Fruit fly (Drosophila melanogaster) whole organism, pupa: ENCODE data around the gene Rtca.

ENCODE experiments used
- CG10348 ChIP-seq: fragments of 200-800 bp; sonication (Bioruptor generic); IDR thresholded peaks from 2 replicates; pipeline ENCODE4 v1.3.6; 2022; ENCODE audit warnings: missing biosample characterization, missing genetic modification characterization
- CG12605 ChIP-seq: fragments of 200-800 bp; sonication (Bioruptor generic); IDR thresholded peaks from 2 replicates; pipeline ENCODE4 v1.3.6; 2022; ENCODE audit warnings: missing biosample characterization, missing genetic modification characterization
- CG13204 ChIP-seq: fragments of 200-800 bp; sonication (Bioruptor generic); optimal IDR thresholded peaks from 2 replicates; lab custom pipeline; 2018; ENCODE audit warnings: missing biosample characterization, mild to moderate bottlenecking, missing genetic modification characterization, moderate library complexity
- CG14655 ChIP-seq: fragments of 200-800 bp; sonication (Bioruptor generic); optimal IDR thresholded peaks from 3 replicates; lab custom pipeline; 2017; ENCODE audit warnings: mild to moderate bottlenecking, missing biosample characterization, missing genetic modification reagents, missing genetic modification characterization
- CG15710 ChIP-seq: fragments of 200-800 bp; sonication (Bioruptor generic); optimal IDR thresholded peaks from 2 replicates; lab custom pipeline; 2018; ENCODE audit warnings: missing biosample characterization, mild to moderate bottlenecking, missing genetic modification characterization, moderate library complexity
- CG17806 ChIP-seq: fragments of 200-800 bp; sonication (Bioruptor generic); optimal IDR thresholded peaks from 2 replicates; lab custom pipeline; 2018; ENCODE audit warnings: missing biosample characterization, mild to moderate bottlenecking, missing genetic modification characterization, moderate library complexity
- CG32121 ChIP-seq: fragments of 200-800 bp; sonication (Bioruptor generic); IDR thresholded peaks from 2 replicates; pipeline ENCODE4 v1.3.6; 2022; ENCODE audit warnings: missing biosample characterization, missing genetic modification characterization
- CG34367 ChIP-seq: fragments of 200-800 bp; sonication (Bioruptor generic); optimal IDR thresholded peaks from 2 replicates; lab custom pipeline; 2018; ENCODE audit warnings: missing biosample characterization, mild to moderate bottlenecking, missing genetic modification characterization
- CG4496 ChIP-seq: fragments of 200-800 bp; sonication (Bioruptor generic); IDR thresholded peaks from 3 replicates; pipeline ENCODE4 v1.3.6; 2022; ENCODE audit warnings: missing biosample characterization, missing genetic modification characterization
- CG8159 ChIP-seq: fragments of 200-800 bp; sonication (Bioruptor generic); optimal IDR thresholded peaks from 3 replicates; lab custom pipeline; 2018; ENCODE audit warnings: missing biosample characterization, mild to moderate bottlenecking, missing genetic modification characterization, moderate library complexity
- CG8301 ChIP-seq: fragments of 200-800 bp; sonication (Bioruptor generic); optimal IDR thresholded peaks from 2 replicates; lab custom pipeline; 2018; ENCODE audit warnings: missing biosample characterization, mild to moderate bottlenecking, missing genetic modification characterization
- CG9948 ChIP-seq: fragments of 200-800 bp; sonication (Bioruptor generic); optimal IDR thresholded peaks from 2 replicates; lab custom pipeline; 2018; ENCODE audit warnings: missing biosample characterization, mild to moderate bottlenecking, missing genetic modification characterization, moderate library complexity
- D1 ChIP-seq: fragments of 200-800 bp; sonication (Bioruptor generic); optimal IDR thresholded peaks from 2 replicates; lab custom pipeline; 2018; ENCODE audit warnings: missing biosample characterization, mild to moderate bottlenecking, missing genetic modification characterization, moderate library complexity
- EcR ChIP-seq: fragments of 200-800 bp; sonication (Bioruptor generic); optimal IDR thresholded peaks from 3 replicates; lab custom pipeline; 2019; ENCODE audit warnings: missing biosample characterization, missing genetic modification characterization, mild to moderate bottlenecking, moderate library complexity, missing genetic modification reagents
- Ets98B ChIP-seq: fragments of 200-800 bp; sonication (Bioruptor generic); IDR thresholded peaks from 2 replicates; pipeline ENCODE4 v1.3.6; 2022; ENCODE audit warnings: missing biosample characterization, missing genetic modification characterization
- Pif1A ChIP-seq: fragments of 200-800 bp; sonication (Bioruptor generic); optimal IDR thresholded peaks from 3 replicates; lab custom pipeline; 2016; ENCODE audit warnings: missing biosample characterization, missing genetic modification characterization
- Pif1B ChIP-seq: fragments of 200-800 bp; sonication (Bioruptor generic); optimal IDR thresholded peaks from 3 replicates; lab custom pipeline; 2016; ENCODE audit warnings: missing biosample characterization, missing genetic modification characterization
- Snoo ChIP-seq: fragments of 200-800 bp; sonication (Bioruptor generic); optimal IDR thresholded peaks from 3 replicates; lab custom pipeline; 2017; ENCODE audit warnings: missing biosample characterization, mild to moderate bottlenecking, missing genetic modification characterization, inconsistent platforms
- fd96Ca ChIP-seq: fragments of 200-800 bp; sonication (Bioruptor generic); IDR thresholded peaks from 3 replicates; pipeline ENCODE4 v1.3.6; 2022; ENCODE audit warnings: missing biosample characterization, missing genetic modification characterization
- gl ChIP-seq: fragments of 200-800 bp; sonication (Bioruptor generic); optimal IDR thresholded peaks from 2 replicates; lab custom pipeline; 2018; ENCODE audit warnings: missing biosample characterization, mild to moderate bottlenecking, missing genetic modification characterization
- rn ChIP-seq: fragments of 200-800 bp; sonication (Bioruptor generic); IDR thresholded peaks from 2 replicates; pipeline ENCODE4 v1.3.6; 2022; ENCODE audit warnings: missing biosample characterization, missing genetic modification characterization

The Rtca gene

DNA sequence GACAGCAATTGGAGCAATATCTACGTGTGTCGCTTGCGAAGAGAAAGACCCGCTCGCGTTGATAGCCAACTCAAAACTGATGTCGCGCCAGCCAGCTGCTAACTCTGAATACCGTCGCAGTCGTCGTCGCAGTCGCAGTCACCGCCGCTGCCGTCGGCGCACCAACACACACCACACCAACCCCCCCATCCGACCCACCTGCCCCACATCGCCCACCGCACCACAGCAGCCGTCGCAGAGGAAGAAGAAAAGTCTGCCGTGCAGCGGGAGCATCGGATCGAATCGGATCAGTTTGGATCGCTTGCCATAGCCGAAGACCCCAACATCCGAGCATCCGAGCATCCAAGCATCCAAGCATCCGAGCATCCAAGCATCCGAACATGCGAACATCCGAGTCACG lies 35.8 kb upstream of the Rtca start:
- no peak for TF ChIP-seq rn (GFP tag; lab: Robert Waterston, UW)
- peak; percentile 99 for TF ChIP-seq CG13204 (GFP tag; lab: Kevin White, UChicago)
- 0 out of 2 replicates have a peak, but pooled peaks have one; percentile 8 for TF ChIP-seq CG12605 (GFP tag; lab: Robert Waterston, UW)
- TF ChIP-seq EcR (GFP tag; lab: Kevin White, UChicago): no peak
- TF ChIP-seq D1 (tag; lab: Kevin White, UChicago): no peak
- TF ChIP-seq CG9948: no peak
- no peak for TF ChIP-seq gl (tag; lab: Kevin White, UChicago)
- peak; percentile 50; the same call in 1 of the 2 replicates for TF ChIP-seq Ets98B (GFP tag; lab: Robert Waterston, UW)
- 0 out of 3 replicates have a peak, but pooled peaks have one; percentile 5 for TF ChIP-seq fd96Ca (GFP tag; lab: Robert Waterston, UW)
- TF ChIP-seq Pif1B (GFP tag; lab: Kevin White, UChicago): no peak
- no peak for TF ChIP-seq CG8301 (tag; lab: Kevin White, UChicago)
- TF ChIP-seq CG32121 (GFP tag; lab: Robert Waterston, UW): 0 out of 2 replicates have a peak, but pooled peaks have one; percentile 34
- no peak for TF ChIP-seq CG8159 (tag; lab: Kevin White, UChicago)
- TF ChIP-seq CG4496 (GFP tag; lab: Robert Waterston, UW): peak; percentile 80

DNA sequence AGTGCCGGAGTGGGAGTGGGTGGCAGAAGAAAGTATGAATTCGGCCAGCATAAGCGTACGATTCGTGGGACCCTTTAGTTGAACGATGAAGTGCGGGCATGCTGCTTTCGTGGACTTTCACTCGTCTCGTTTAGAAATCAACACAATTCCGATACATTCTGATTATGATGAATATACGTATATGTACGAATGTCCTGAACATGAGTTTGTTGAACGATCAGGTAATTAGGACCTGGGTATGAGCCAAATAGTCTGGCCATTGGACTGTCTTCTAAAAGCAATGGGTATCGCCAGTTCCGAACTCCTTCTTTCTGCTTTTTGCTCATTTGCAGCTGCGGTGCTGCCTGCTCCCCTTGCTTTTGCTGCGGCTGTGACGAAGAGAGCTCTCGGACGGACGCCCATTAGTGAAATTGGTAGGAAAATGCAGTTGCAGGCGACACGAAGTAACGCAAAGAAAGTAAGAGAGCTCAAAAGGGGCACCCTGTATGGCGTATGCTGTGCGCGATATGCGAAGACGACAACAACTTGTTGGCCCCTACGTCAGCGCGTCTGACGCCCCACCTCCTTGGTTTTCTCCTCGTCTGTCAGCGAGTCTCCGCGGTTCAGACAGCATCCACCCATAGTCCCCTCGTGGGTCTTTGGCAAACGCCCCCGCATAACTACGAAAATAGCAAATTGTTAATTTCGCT lies 35.3 kb upstream of the Rtca start:
- TF ChIP-seq CG15710 (tag; lab: Kevin White, UChicago): no peak
- TF ChIP-seq D1 (tag; lab: Kevin White, UChicago): no peak
- TF ChIP-seq Ets98B (GFP tag; lab: Robert Waterston, UW): no peak; the same call in 1 of the 2 replicates
- TF ChIP-seq CG14655 (GFP tag; lab: Kevin White, UChicago): peak; percentile 63
- no peak; the same call in 2 of the 3 replicates for TF ChIP-seq CG4496 (GFP tag; lab: Robert Waterston, UW)
- no peak for TF ChIP-seq Snoo (tag; lab: Kevin White, UChicago)
- TF ChIP-seq CG8301 (tag; lab: Kevin White, UChicago): peak; percentile 52
- no peak for TF ChIP-seq CG8159 (tag; lab: Kevin White, UChicago)
- no peak for TF ChIP-seq CG32121 (GFP tag; lab: Robert Waterston, UW)
- TF ChIP-seq CG12605 (GFP tag; lab: Robert Waterston, UW): no peak
- no peak for TF ChIP-seq gl (tag; lab: Kevin White, UChicago)
- TF ChIP-seq EcR (GFP tag; lab: Kevin White, UChicago): no peak
- TF ChIP-seq CG13204 (GFP tag; lab: Kevin White, UChicago): no peak
- no peak for TF ChIP-seq CG9948
- peak; percentile 1 for TF ChIP-seq Pif1B (GFP tag; lab: Kevin White, UChicago)
- TF ChIP-seq Pif1A (GFP tag; lab: Kevin White, UChicago): peak; percentile 19
- no peak for TF ChIP-seq rn (GFP tag; lab: Robert Waterston, UW)
- TF ChIP-seq CG10348 (GFP tag; lab: Robert Waterston, UW): no peak
- no peak for TF ChIP-seq fd96Ca (GFP tag; lab: Robert Waterston, UW)
- no peak for TF ChIP-seq CG34367 (tag; lab: Kevin White, UChicago)
- no peak for TF ChIP-seq CG17806

DNA sequence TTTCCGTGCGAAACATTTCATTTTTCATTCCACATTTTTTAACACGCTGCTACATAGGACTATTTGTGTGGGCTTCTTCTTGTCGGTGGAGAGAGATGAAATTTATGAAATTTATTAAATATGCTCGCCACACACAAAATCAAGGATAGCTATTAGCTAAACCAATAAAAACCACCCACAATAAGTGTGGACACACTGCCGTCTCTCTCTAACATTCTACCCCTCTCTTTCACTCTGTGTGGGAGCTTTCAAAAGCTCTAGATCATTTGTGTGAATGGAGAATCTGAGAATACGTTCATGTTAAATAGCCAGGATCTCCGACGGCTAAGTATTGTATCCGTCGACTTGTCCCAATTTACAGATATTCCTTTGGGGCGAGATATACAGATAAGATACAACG lies 34.6 kb upstream of the Rtca start:
- no peak for TF ChIP-seq CG8159 (tag; lab: Kevin White, UChicago)
- TF ChIP-seq D1 (tag; lab: Kevin White, UChicago): no peak
- TF ChIP-seq CG8301 (tag; lab: Kevin White, UChicago): no peak
- TF ChIP-seq Pif1B (GFP tag; lab: Kevin White, UChicago): no peak
- TF ChIP-seq EcR (GFP tag; lab: Kevin White, UChicago): no peak

DNA sequence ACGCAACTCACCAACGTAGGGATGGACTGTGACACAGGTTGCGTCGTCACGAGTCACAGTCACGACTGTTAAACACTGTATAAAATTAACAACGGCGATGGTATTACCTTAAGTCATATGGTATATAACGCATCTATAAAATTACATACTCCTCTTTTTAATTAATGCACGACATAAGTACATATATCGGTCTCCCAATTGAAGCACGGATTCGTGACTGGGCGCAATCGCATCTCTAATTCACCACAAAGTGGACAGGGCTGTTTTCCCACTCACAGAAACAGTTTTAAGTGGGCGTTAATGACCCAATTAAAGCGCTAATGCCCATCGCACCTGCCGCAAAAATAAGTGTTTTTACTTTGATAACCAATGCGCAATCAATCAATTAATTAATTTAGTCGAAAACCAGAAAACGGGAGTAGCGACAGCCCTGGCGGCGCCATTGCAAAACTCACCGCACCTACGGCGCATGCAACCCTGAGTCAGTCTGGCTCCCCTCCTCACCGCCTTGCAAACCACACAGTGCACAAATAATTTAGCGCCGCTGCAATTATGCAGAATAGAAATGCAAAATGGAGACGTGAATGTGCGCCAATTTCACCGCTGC lies 30.8 kb upstream of the Rtca start, which contains the start of gene CG4313:
Gene CG4313, plus strand, starts transcription at position 557 of the 607 bp plus-strand sequence.
- TF ChIP-seq Pif1A (GFP tag; lab: Kevin White, UChicago) (peak; percentile 63), CG4496 (GFP tag; lab: Robert Waterston, UW) (peak; percentile 63; the same call in 2 of the 3 replicates), CG17806 (peak; percentile 58), CG8159 (tag; lab: Kevin White, UChicago) (peak; percentile 68), D1 (tag; lab: Kevin White, UChicago) (no peak), CG14655 (GFP tag; lab: Kevin White, UChicago) (peak; percentile 64), CG15710 (tag; lab: Kevin White, UChicago) (peak; percentile 66), CG12605 (GFP tag; lab: Robert Waterston, UW) (no peak), rn (GFP tag; lab: Robert Waterston, UW) (0 out of 2 replicates have a peak, but pooled peaks have one; percentile 19), CG32121 (GFP tag; lab: Robert Waterston, UW) (no peak), CG34367 (tag; lab: Kevin White, UChicago) (peak; percentile 15), Pif1B (GFP tag; lab: Kevin White, UChicago) (peak; percentile 42), CG13204 (GFP tag; lab: Kevin White, UChicago) (peak; percentile 11), CG10348 (GFP tag; lab: Robert Waterston, UW) (no peak), EcR (GFP tag; lab: Kevin White, UChicago) (no peak), Snoo (tag; lab: Kevin White, UChicago) (peak; percentile 49), fd96Ca (GFP tag; lab: Robert Waterston, UW) (peak; percentile 70; the same call in 1 of the 3 replicates), CG9948 (peak; percentile 50), gl (tag; lab: Kevin White, UChicago) (no peak), CG8301 (tag; lab: Kevin White, UChicago) (peak; percentile 47), Ets98B (GFP tag; lab: Robert Waterston, UW) (peak; percentile 38)
- TF ChIP-seq, all 21 proteins: peak for 15
